Fruit fly (Drosophila melanogaster): ENCODE measurements around the gene GAA1.

Gene GAA1

DNA sequence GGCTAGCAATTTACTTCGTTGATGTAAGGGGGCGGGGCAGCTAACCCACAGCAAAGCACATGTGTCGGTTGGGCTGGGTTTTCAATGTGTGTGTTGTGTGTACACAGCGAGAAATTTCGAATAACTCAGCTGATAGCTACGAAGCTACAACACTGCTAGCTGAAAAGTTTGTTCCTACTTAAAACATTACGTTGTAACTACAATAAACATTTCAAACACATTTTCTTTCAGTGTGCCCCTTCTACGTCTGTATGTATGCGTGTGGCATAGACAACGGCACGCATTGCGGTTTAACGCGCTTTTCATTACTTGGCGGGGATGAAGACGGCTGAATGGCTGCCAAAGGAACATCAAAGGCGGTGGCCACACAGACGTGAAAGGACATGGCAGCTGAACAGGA is 25.6 kb downstream of the GAA1 start (continued):
- peak; percentile 6 for TF ChIP-seq CG15514 (GFP tag; optimal IDR thresholded peaks at IDR 0.05)
- no peak for TF ChIP-seq ac (GFP tag; optimal IDR thresholded peaks at IDR 0.05)
- TF ChIP-seq CG17802 (tag; optimal IDR thresholded peaks at IDR 0.05): no peak
- no peak for TF ChIP-seq Dfd (GFP tag; optimal IDR thresholded peaks at IDR 0.05)
- TF ChIP-seq Asciz (GFP tag; optimal IDR thresholded peaks at IDR 0.05): no peak
- TF ChIP-seq lmd (GFP tag; IDR thresholded peaks at IDR 0.05): peak; percentile 46
- no peak for TF ChIP-seq Nf-YC (tag; optimal IDR thresholded peaks at IDR 0.05)
- TF ChIP-seq CG10543 (GFP tag; optimal IDR thresholded peaks at IDR 0.05): no peak
- TF ChIP-seq cato (GFP tag; optimal IDR thresholded peaks at IDR 0.05; ENCODE audit: borderline replicate concordance): no peak
- TF ChIP-seq crc (GFP tag; optimal IDR thresholded peaks at IDR 0.05): no peak
- TF ChIP-seq CG31365 (tag; optimal IDR thresholded peaks at IDR 0.05): no peak
- TF ChIP-seq vnd (GFP tag; IDR thresholded peaks at IDR 0.05; ENCODE audit: partially characterized antibody): no peak
- no peak for TF ChIP-seq toy (GFP tag; IDR thresholded peaks at IDR 0.05)
- no peak for TF ChIP-seq ab (GFP tag; optimal IDR thresholded peaks at IDR 0.05)
- TF ChIP-seq Six4 (GFP tag; optimal IDR thresholded peaks at IDR 0.05): no peak
- no peak for TF ChIP-seq stwl (tag; optimal IDR thresholded peaks at IDR 0.05)
- no peak for TF ChIP-seq ERR (GFP tag; optimal IDR thresholded peaks at IDR 0.05)
- TF ChIP-seq CG34376 (GFP tag; optimal IDR thresholded peaks at IDR 0.05): no peak
- no peak for TF ChIP-seq aop (GFP tag; IDR thresholded peaks at IDR 0.05)
- peak; percentile 43 for TF ChIP-seq Fer1 (GFP tag; optimal IDR thresholded peaks at IDR 0.05)
- TF ChIP-seq B-H1 (GFP tag; IDR thresholded peaks at IDR 0.05): no peak
- TF ChIP-seq vvl (GFP tag; IDR thresholded peaks at IDR 0.05): peak; percentile 12; the same call in 1 of the 2 replicates
- TF ChIP-seq ham (GFP tag; IDR thresholded peaks at IDR 0.05): no peak
- no peak for TF ChIP-seq CG13287 (GFP tag; IDR thresholded peaks at IDR 0.05; ENCODE audit: partially characterized antibody)
- TF ChIP-seq peb (GFP tag; IDR thresholded peaks at IDR 0.05): no peak
- no peak for TF ChIP-seq crol (GFP tag; IDR thresholded peaks at IDR 0.05)
- TF ChIP-seq repo (GFP tag; optimal IDR thresholded peaks at IDR 0.05): no peak
- TF ChIP-seq ems (GFP tag; optimal IDR thresholded peaks at IDR 0.05): no peak
- TF ChIP-seq fd3F (GFP tag; optimal IDR thresholded peaks at IDR 0.05): no peak
- no peak for TF ChIP-seq fd64A (GFP tag; optimal IDR thresholded peaks at IDR 0.05)
- no peak for TF ChIP-seq Abd-B (GFP tag; optimal IDR thresholded peaks at IDR 0.05)
- TF ChIP-seq onecut (GFP tag; IDR thresholded peaks at IDR 0.05): peak; percentile 18; the same call in 1 of the 2 replicates
- TF ChIP-seq CG14050 (GFP tag; IDR thresholded peaks at IDR 0.05): no peak
- TF ChIP-seq CG13424 (tag; optimal IDR thresholded peaks at IDR 0.05): peak; percentile 16
- no peak for TF ChIP-seq tap (tag; optimal IDR thresholded peaks at IDR 0.05)
- no peak for TF ChIP-seq Camta (GFP tag; optimal IDR thresholded peaks at IDR 0.05)
- TF ChIP-seq pita (GFP tag; optimal IDR thresholded peaks at IDR 0.05): no peak
- peak; percentile 17 for TF ChIP-seq PHDP (tag; optimal IDR thresholded peaks at IDR 0.05)
- TF ChIP-seq gcm2 (GFP tag; optimal IDR thresholded peaks at IDR 0.05): no peak
- TF ChIP-seq jigr1 (GFP tag; IDR thresholded peaks at IDR 0.05): no peak
- TF ChIP-seq nerfin-1 (tag; optimal IDR thresholded peaks at IDR 0.05): no peak
- no peak for TF ChIP-seq Bteb2 (GFP tag; optimal IDR thresholded peaks at IDR 0.05)
- no peak for TF ChIP-seq CG15696 (tag; optimal IDR thresholded peaks at IDR 0.05)
- peak; percentile 39; the same call in 2 of the 3 replicates for TF ChIP-seq Aef1 (GFP tag; IDR thresholded peaks at IDR 0.05)
- TF ChIP-seq wdn (GFP tag; IDR thresholded peaks at IDR 0.05): no peak
- TF ChIP-seq NK7.1 (GFP tag; optimal IDR thresholded peaks at IDR 0.05): no peak
- TF ChIP-seq Doc3 (GFP tag; IDR thresholded peaks at IDR 0.05; ENCODE audit: partially characterized antibody): no peak
- TF ChIP-seq Ada2b (GFP tag; IDR thresholded peaks at IDR 0.05): no peak
- TF ChIP-seq danr (GFP tag; IDR thresholded peaks at IDR 0.05): no peak
- TF ChIP-seq CG34224 (GFP tag; IDR thresholded peaks at IDR 0.05; ENCODE audit: partially characterized antibody): no peak
- no peak for TF ChIP-seq CG12071 (GFP tag; optimal IDR thresholded peaks at IDR 0.05)
- TF ChIP-seq Dref (GFP tag; IDR thresholded peaks at IDR 0.05): no peak

All from whole organism, embryonic.